Fruit fly (Drosophila melanogaster) whole organism, embryonic: Measurements from ENCODE around the gene CG4577.

ENCODE experiments used
- Antp ChIP-seq: fragments of 200-800 bp; sonication (Bioruptor generic); optimal IDR thresholded peaks from 3 replicates; lab custom pipeline; 2016; ENCODE audit warnings: missing biosample characterization, missing genetic modification characterization
- Atf3 ChIP-seq: fragments of 200-800 bp; sonication (Bioruptor generic); optimal IDR thresholded peaks from 3 replicates; lab custom pipeline; 2016; ENCODE audit warnings: missing biosample characterization, missing genetic modification characterization
- B-H1 ChIP-seq: fragments of 200-800 bp; sonication (Bioruptor generic); IDR thresholded peaks from 3 replicates; pipeline ENCODE4 v1.3.6; 2022; ENCODE audit warnings: missing biosample characterization, missing genetic modification characterization
- Bdp1 ChIP-seq: fragments of 200-800 bp; sonication (Bioruptor generic); optimal IDR thresholded peaks from 3 replicates; lab custom pipeline; 2016; ENCODE audit warnings: missing biosample characterization, missing genetic modification characterization
- CG10209 ChIP-seq: fragments of 200-800 bp; sonication (Bioruptor generic); optimal IDR thresholded peaks from 3 replicates; lab custom pipeline; 2017; ENCODE audit warnings: missing biosample characterization, mild to moderate bottlenecking, missing genetic modification characterization, missing genetic modification reagents
- CG11723 ChIP-seq: fragments of 200-800 bp; sonication (Bioruptor generic); optimal IDR thresholded peaks from 2 replicates; lab custom pipeline; 2017; ENCODE audit warnings: missing biosample characterization, mild to moderate bottlenecking, missing genetic modification characterization
- CG12391 ChIP-seq: fragments of 200-800 bp; sonication (Bioruptor generic); optimal IDR thresholded peaks from 3 replicates; lab custom pipeline; 2018; ENCODE audit warnings: missing biosample characterization, mild to moderate bottlenecking, missing genetic modification characterization, moderate library complexity
- CG14014 ChIP-seq: fragments of 200-800 bp; sonication (Bioruptor generic); IDR thresholded peaks from 2 replicates; pipeline ENCODE4 v1.3.6; 2022; ENCODE audit warnings: missing biosample characterization, missing genetic modification characterization
- CG1647 ChIP-seq: fragments of 200-800 bp; sonication (Bioruptor generic); optimal IDR thresholded peaks from 3 replicates; lab custom pipeline; 2016; ENCODE audit warnings: missing biosample characterization, missing genetic modification characterization
- CG16815 ChIP-seq: fragments of 200-800 bp; sonication (Bioruptor generic); optimal IDR thresholded peaks from 3 replicates; lab custom pipeline; 2017; ENCODE audit warnings: missing biosample characterization, mild to moderate bottlenecking, missing genetic modification characterization
- CG17328 ChIP-seq: fragments of 200-800 bp; sonication (Bioruptor generic); IDR thresholded peaks from 2 replicates; pipeline ENCODE4 v1.3.6; 2022; ENCODE audit warnings: missing biosample characterization, missing genetic modification characterization
- CG17802 ChIP-seq: fragments of 200-800 bp; sonication (Bioruptor generic); optimal IDR thresholded peaks from 2 replicates; lab custom pipeline; 2018; ENCODE audit warnings: missing biosample characterization, mild to moderate bottlenecking, missing genetic modification characterization, moderate library complexity
- CG17829 ChIP-seq: fragments of 200-800 bp; optimal IDR thresholded peaks from 2 replicates; lab custom pipeline; 2019; ENCODE audit warnings: missing biosample characterization, mild to moderate bottlenecking, missing genetic modification characterization, moderate library complexity
- CG2116 ChIP-seq: fragments of 200-800 bp; sonication (Bioruptor generic); optimal IDR thresholded peaks from 3 replicates; lab custom pipeline; 2018; ENCODE audit warnings: missing biosample characterization, mild to moderate bottlenecking, missing genetic modification characterization
- CG30403 ChIP-seq: fragments of 200-800 bp; sonication (Bioruptor generic); optimal IDR thresholded peaks from 3 replicates; lab custom pipeline; 2016; ENCODE audit warnings: missing biosample characterization, missing genetic modification characterization
- CG4617 ChIP-seq: fragments of 200-800 bp; sonication (Bioruptor generic); optimal IDR thresholded peaks from 3 replicates; lab custom pipeline; 2016; ENCODE audit warnings: missing biosample characterization, missing genetic modification characterization, borderline replicate concordance
- CG6254 ChIP-seq: fragments of 200-800 bp; sonication (Bioruptor generic); optimal IDR thresholded peaks from 3 replicates; lab custom pipeline; 2017; ENCODE audit warnings: mild to moderate bottlenecking, missing biosample characterization, missing genetic modification reagents, missing genetic modification characterization
- CG8359 ChIP-seq: fragments of 200-800 bp; sonication (Bioruptor generic); optimal IDR thresholded peaks from 2 replicates; lab custom pipeline; 2017; ENCODE audit warnings: missing biosample characterization, mild to moderate bottlenecking, missing genetic modification characterization, borderline replicate concordance
- CG8924 ChIP-seq: fragments of 200-800 bp; optimal IDR thresholded peaks from 3 replicates; lab custom pipeline; 2019; ENCODE audit warnings: missing biosample characterization, mild to moderate bottlenecking, missing genetic modification characterization, moderate library complexity
- CG9817 ChIP-seq: fragments of 200-800 bp; sonication (Bioruptor generic); optimal IDR thresholded peaks from 2 replicates; lab custom pipeline; 2018; ENCODE audit warnings: missing biosample characterization, mild to moderate bottlenecking, missing genetic modification characterization, moderate library complexity
- Deaf1 ChIP-seq: fragments of 200-800 bp; optimal IDR thresholded peaks from 3 replicates; lab custom pipeline; 2019; ENCODE audit warnings: missing biosample characterization, mild to moderate bottlenecking, missing genetic modification characterization, moderate library complexity
- Doc3 ChIP-seq: fragments of 200-800 bp; sonication (Bioruptor generic); IDR thresholded peaks from 3 replicates; pipeline ENCODE4 v1.3.6; 2022; ENCODE audit warnings: missing biosample characterization, missing genetic modification characterization; ENCODE audit not compliant: partially characterized antibody
- HLHmδ ChIP-seq: fragments of 200-800 bp; sonication (Bioruptor generic); optimal IDR thresholded peaks from 2 replicates; lab custom pipeline; 2018; ENCODE audit warnings: missing biosample characterization, mild to moderate bottlenecking, missing genetic modification characterization, moderate library complexity
- Hr3 ChIP-seq: fragments of 200-800 bp; sonication (Bioruptor generic); optimal IDR thresholded peaks from 3 replicates; lab custom pipeline; 2016; ENCODE audit warnings: missing biosample characterization, missing genetic modification characterization
- Med ChIP-seq: fragments of 200-800 bp; sonication (Bioruptor generic); peaks from one replicate; lab custom pipeline; 2016; ENCODE audit warnings: missing biosample characterization, missing genetic modification characterization, mild to moderate bottlenecking, inconsistent platforms, moderate library complexity
- Rx ChIP-seq: fragments of 200-800 bp; sonication (Bioruptor generic); IDR thresholded peaks from 2 replicates; pipeline ENCODE4 v1.3.6; 2022; ENCODE audit warnings: missing biosample characterization, missing genetic modification characterization
- Sox102F ChIP-seq: fragments of 200-800 bp; sonication (Bioruptor generic); optimal IDR thresholded peaks from 2 replicates; lab custom pipeline; 2018; ENCODE audit warnings: missing biosample characterization, mild to moderate bottlenecking, missing genetic modification characterization, moderate library complexity
- Xbp1 ChIP-seq: fragments of 200-800 bp; sonication (Bioruptor generic); optimal IDR thresholded peaks from 3 replicates; lab custom pipeline; 2016; ENCODE audit warnings: missing biosample characterization, mild to moderate bottlenecking, missing genetic modification characterization
- crc ChIP-seq: fragments of 200-800 bp; sonication (Bioruptor generic); optimal IDR thresholded peaks from 2 replicates; lab custom pipeline; 2016; ENCODE audit warnings: missing biosample characterization, missing genetic modification characterization
- cwo ChIP-seq: fragments of 200-800 bp; sonication (Bioruptor generic); optimal IDR thresholded peaks from 3 replicates; lab custom pipeline; 2017; ENCODE audit warnings: missing biosample characterization, missing genetic modification characterization, mild to moderate bottlenecking, moderate library complexity, missing genetic modification reagents
- fd3F ChIP-seq: fragments of 200-800 bp; sonication (Bioruptor generic); optimal IDR thresholded peaks from 2 replicates; lab custom pipeline; 2018; ENCODE audit warnings: missing biosample characterization, mild to moderate bottlenecking, missing genetic modification characterization, moderate library complexity
- fd64A ChIP-seq: fragments of 200-800 bp; sonication (Bioruptor generic); optimal IDR thresholded peaks from 3 replicates; lab custom pipeline; 2018; ENCODE audit warnings: missing biosample characterization, mild to moderate bottlenecking, missing genetic modification characterization
- gem ChIP-seq: fragments of 200-800 bp; sonication (Bioruptor generic); optimal IDR thresholded peaks from 2 replicates; lab custom pipeline; 2019; ENCODE audit warnings: missing biosample characterization, mild to moderate bottlenecking, missing genetic modification characterization, moderate library complexity
- gt ChIP-seq: fragments of 200-800 bp; sonication (Bioruptor generic); IDR thresholded peaks from 2 replicates; pipeline ENCODE4 v1.3.6; 2022; ENCODE audit warnings: missing biosample characterization, missing genetic modification characterization
- jing ChIP-seq: fragments of 200-800 bp; sonication (Bioruptor generic); optimal IDR thresholded peaks from 2 replicates; lab custom pipeline; 2018; ENCODE audit warnings: missing biosample characterization, mild to moderate bottlenecking, missing genetic modification characterization
- lab ChIP-seq: fragments of 200-800 bp; sonication (Bioruptor generic); optimal IDR thresholded peaks from 3 replicates; lab custom pipeline; 2017; ENCODE audit warnings: missing biosample characterization, missing genetic modification characterization, mild to moderate bottlenecking, moderate library complexity, missing genetic modification reagents
- lmd ChIP-seq: fragments of 200-800 bp; sonication (Bioruptor generic); IDR thresholded peaks from 2 replicates; pipeline ENCODE4 v1.3.6; 2022; ENCODE audit warnings: missing biosample characterization, missing genetic modification characterization
- mirr ChIP-seq: fragments of 200-800 bp; sonication (Bioruptor generic); optimal IDR thresholded peaks from 3 replicates; lab custom pipeline; 2018; ENCODE audit warnings: missing biosample characterization, mild to moderate bottlenecking, missing genetic modification characterization
- onecut ChIP-seq: fragments of 200-800 bp; sonication (Bioruptor generic); IDR thresholded peaks from 2 replicates; pipeline ENCODE4 v1.3.6; 2022; ENCODE audit warnings: missing biosample characterization, missing genetic modification characterization
- phol ChIP-seq: fragments of 200-800 bp; sonication (Bioruptor generic); optimal IDR thresholded peaks from 3 replicates; lab custom pipeline; 2018; ENCODE audit warnings: missing biosample characterization, mild to moderate bottlenecking, missing genetic modification characterization, moderate library complexity
- schlank ChIP-seq: fragments of 200-800 bp; sonication (Bioruptor generic); optimal IDR thresholded peaks from 2 replicates; lab custom pipeline; 2018; ENCODE audit warnings: missing biosample characterization, mild to moderate bottlenecking, missing genetic modification characterization
- shn ChIP-seq: fragments of 200-800 bp; sonication (Bioruptor generic); optimal IDR thresholded peaks from 3 replicates; lab custom pipeline; 2016; ENCODE audit warnings: missing biosample characterization, missing genetic modification characterization
- sqz ChIP-seq: fragments of 200-800 bp; sonication (Bioruptor generic); optimal IDR thresholded peaks from 3 replicates; lab custom pipeline; 2018; ENCODE audit warnings: missing biosample characterization, mild to moderate bottlenecking, missing genetic modification characterization
- tap ChIP-seq: fragments of 200-800 bp; optimal IDR thresholded peaks from 3 replicates; lab custom pipeline; 2019; ENCODE audit warnings: missing biosample characterization, mild to moderate bottlenecking, missing genetic modification characterization, moderate library complexity
- twi ChIP-seq: fragments of 200-800 bp; optimal IDR thresholded peaks from 2 replicates; lab custom pipeline; 2019; ENCODE audit warnings: missing biosample characterization, mild to moderate bottlenecking, missing genetic modification characterization, moderate library complexity
- vvl ChIP-seq: fragments of 200-800 bp; sonication (Bioruptor generic); IDR thresholded peaks from 2 replicates; pipeline ENCODE4 v1.3.6; 2022; ENCODE audit warnings: missing biosample characterization, missing genetic modification characterization
- zfh1 ChIP-seq: fragments of 200-800 bp; sonication (Bioruptor generic); IDR thresholded peaks from 3 replicates; pipeline ENCODE4 v1.3.6; 2022; ENCODE audit warnings: missing biosample characterization, missing genetic modification characterization

The CG4577 gene

DNA sequence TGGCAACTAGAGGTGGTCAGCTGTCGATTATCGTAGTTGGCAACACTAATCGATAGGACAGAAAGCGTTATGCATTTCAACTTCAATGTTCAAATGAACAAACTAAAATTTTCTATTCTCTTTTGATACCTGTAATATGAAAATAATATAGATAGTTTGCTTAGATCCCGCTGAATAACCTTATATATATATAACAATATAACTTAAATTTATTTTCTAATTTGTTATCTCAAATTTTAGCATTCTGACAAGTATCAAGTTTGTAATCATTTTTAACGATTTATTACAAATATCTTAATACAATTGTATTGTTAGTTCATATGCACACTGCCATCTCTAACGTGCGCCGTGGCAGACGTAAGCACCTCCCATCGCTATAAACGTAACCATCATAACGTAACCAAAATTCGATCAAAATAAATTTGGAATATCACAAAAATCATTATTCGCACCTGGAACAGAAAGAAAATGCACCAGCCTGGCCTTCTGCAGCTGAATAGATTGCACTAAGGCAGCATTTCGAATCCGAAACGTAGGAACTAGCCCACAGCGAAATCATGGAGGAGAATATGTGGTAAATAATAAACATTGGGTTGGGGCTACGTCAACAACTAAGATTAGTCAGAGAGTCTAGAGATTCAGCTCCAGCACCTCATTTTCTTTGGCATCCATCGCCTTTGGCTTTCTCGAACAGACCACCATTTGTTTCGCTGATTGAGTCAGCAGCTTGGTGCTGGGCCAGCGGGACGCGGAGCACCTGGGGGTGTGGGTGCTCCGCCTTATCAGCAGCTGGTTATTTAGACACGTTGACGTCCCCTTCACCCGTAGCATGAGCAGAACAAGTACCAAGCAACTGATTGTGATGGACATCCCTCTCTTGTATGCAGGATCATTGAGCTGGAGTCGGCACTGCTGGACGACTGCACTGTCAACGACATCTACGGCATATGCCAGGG, 5.3 kb upstream of the CG4577 start, which contains the start of the genes Pino and TBC1D23 (continued):
- no peak for TF ChIP-seq crc (GFP tag; lab: Kevin White, UChicago)
- no peak for TF ChIP-seq CG8359 (GFP tag; lab: Kevin White, UChicago)
- no peak for TF ChIP-seq shn (GFP tag; lab: Kevin White, UChicago)
- peak; percentile 80 for TF ChIP-seq CG8924 (tag; lab: Kevin White, UChicago)
- peak; percentile 89 for TF ChIP-seq gem
- peak; percentile 70; the same call in 1 of the 2 replicates for TF ChIP-seq vvl
- TF ChIP-seq CG17829 (tag; lab: Kevin White, UChicago) = peak; percentile 78
- TF ChIP-seq fd3F = peak; percentile 47
- TF ChIP-seq lab (GFP tag; lab: Kevin White, UChicago) = peak; percentile 67
- TF ChIP-seq CG17328 = peak; percentile 70
- TF ChIP-seq Antp (GFP tag; lab: Kevin White, UChicago) = peak; percentile 36
- TF ChIP-seq Atf3 (GFP tag; lab: Kevin White, UChicago) = peak; percentile 13
- TF ChIP-seq onecut (GFP tag; lab: Robert Waterston, UW) = peak; percentile 33; the same call in 1 of the 2 replicates
- peak; percentile 77 for TF ChIP-seq CG9817 (tag; lab: Kevin White, UChicago)
- peak; percentile 88 for TF ChIP-seq CG12391 (tag; lab: Kevin White, UChicago)
- TF ChIP-seq lmd (GFP tag; lab: Robert Waterston, UW) = peak; percentile 73
- peak; percentile 57; the same call in 1 of the 2 replicates for TF ChIP-seq CG14014 (GFP tag; lab: Robert Waterston, UW)
- TF ChIP-seq CG11723 (GFP tag; lab: Kevin White, UChicago) = peak; percentile 46
- peak; percentile 30 for TF ChIP-seq CG1647
- peak; percentile 33 for TF ChIP-seq tap (tag; lab: Kevin White, UChicago)
- TF ChIP-seq CG30403 = peak; percentile 86
- no peak for TF ChIP-seq jing
- peak; percentile 75 for TF ChIP-seq CG2116 (GFP tag; lab: Kevin White, UChicago)
- no peak for TF ChIP-seq sqz (GFP tag; lab: Kevin White, UChicago)
- TF ChIP-seq phol (tag; lab: Kevin White, UChicago) = peak; percentile 80
- no peak for TF ChIP-seq mirr (GFP tag; lab: Kevin White, UChicago)
- peak; percentile 65; the same call in 2 of the 3 replicates for TF ChIP-seq zfh1
- peak; percentile 56 for TF ChIP-seq CG16815 (GFP tag; lab: Kevin White, UChicago)
- TF ChIP-seq CG6254 (GFP tag; lab: Kevin White, UChicago) = no peak
- TF ChIP-seq B-H1 (GFP tag; lab: Robert Waterston, UW) = peak; percentile 42; the same call in 2 of the 3 replicates
- no peak for TF ChIP-seq schlank (tag; lab: Kevin White, UChicago)
- TF ChIP-seq Deaf1 (tag; lab: Kevin White, UChicago) = peak; percentile 24
- peak; percentile 28 for TF ChIP-seq cwo
- TF ChIP-seq Xbp1 = peak; percentile 80
- no peak for TF ChIP-seq CG4617 (GFP tag; lab: Kevin White, UChicago)
- TF ChIP-seq Doc3 (GFP tag; lab: Robert Waterston, UW) = peak; percentile 64
- no peak for TF ChIP-seq HLHmδ
- TF ChIP-seq Sox102F (GFP tag; lab: Kevin White, UChicago) = peak; percentile 72
- peak; percentile 88 for TF ChIP-seq Med (GFP tag; lab: Kevin White, UChicago)
- TF ChIP-seq Rx (GFP tag; lab: Robert Waterston, UW) = peak; percentile 44; the same call in 1 of the 2 replicates
- no peak for TF ChIP-seq Bdp1 (GFP tag; lab: Kevin White, UChicago)
- TF ChIP-seq CG10209 = peak; percentile 48
- TF ChIP-seq Hr3 (GFP tag; lab: Kevin White, UChicago) = peak; percentile 82
- TF ChIP-seq CG17802 (tag; lab: Kevin White, UChicago) = no peak
- TF ChIP-seq fd64A (GFP tag; lab: Kevin White, UChicago) = no peak
- no peak for TF ChIP-seq gt
- peak; percentile 49 for TF ChIP-seq twi (tag; lab: Kevin White, UChicago)
